Worm (Caenorhabditis elegans) whole organism, young adult: ENCODE results near the gene spr-2.

Source experiments
- F33H1.4 ChIP-seq: fragments of 200-800 bp; sonication (Bioruptor generic); IDR thresholded peaks from 2 replicates; pipeline ENCODE4 v1.3.6; 2022; ENCODE audit warnings: missing genetic modification reagents, missing genetic modification characterization, missing compliant biosample characterization
- F39B2.1 ChIP-seq: fragments of 200-800 bp; sonication (Bioruptor generic); IDR thresholded peaks from 2 replicates; pipeline ENCODE4 v1.3.6; 2022; ENCODE audit warnings: missing genetic modification reagents, missing genetic modification characterization, missing compliant biosample characterization
- F49E8.2 ChIP-seq: sonication (generic microtip); optimal IDR thresholded peaks from 3 replicates; lab custom pipeline; 2017; ENCODE audit warnings: missing genetic modification characterization, mild to moderate bottlenecking, missing compliant biosample characterization, antibody characterized with exemption, moderate library complexity; ENCODE audit not compliant: insufficient read depth
- hsf-1 ChIP-seq: fragments of 200-800 bp; sonication (Bioruptor generic); IDR thresholded peaks from 2 replicates; pipeline ENCODE4 v1.3.6; 2022; ENCODE audit warnings: missing genetic modification reagents, missing genetic modification characterization, missing compliant biosample characterization
- lag-1 ChIP-seq: fragments of 200-800 bp; sonication (Bioruptor generic); IDR thresholded peaks from 2 replicates; pipeline ENCODE4 v1.3.6; 2022; ENCODE audit warnings: missing genetic modification reagents, missing genetic modification characterization, missing compliant biosample characterization
- lsl-1 ChIP-seq: fragments of 200-800 bp; sonication (Bioruptor generic); optimal IDR thresholded peaks from 2 replicates; lab custom pipeline; 2018; ENCODE audit warnings: mild to moderate bottlenecking, missing genetic modification characterization, moderate library complexity, missing compliant biosample characterization
- nhr-80 ChIP-seq: sonication (generic microtip); optimal IDR thresholded peaks from 2 replicates; lab custom pipeline; 2016; ENCODE audit warnings: missing genetic modification characterization, missing compliant biosample characterization
- pbrm-1 ChIP-seq: fragments of 200-800 bp; sonication (Bioruptor generic); IDR thresholded peaks from 2 replicates; pipeline ENCODE4 v1.3.6; 2022; ENCODE audit warnings: missing genetic modification reagents, missing genetic modification characterization, missing compliant biosample characterization
- tbx-9 ChIP-seq: sonication (generic microtip); optimal IDR thresholded peaks from 2 replicates; lab custom pipeline; 2016; ENCODE audit warnings: borderline replicate concordance, missing genetic modification characterization, inconsistent platforms, missing compliant biosample characterization
- unc-62 ChIP-seq: fragments of 150-350 bp; optimal IDR thresholded peaks from 2 replicates; lab custom pipeline; 2014; ENCODE audit warnings: missing biosample characterization, missing genetic modification reagents, missing genetic modification characterization
- xnd-1 ChIP-seq: sonication (generic microtip); optimal IDR thresholded peaks from 2 replicates; lab custom pipeline; 2016; ENCODE audit warnings: missing genotype, missing genetic modification reagents, missing genetic modification characterization, missing compliant biosample characterization

- TF ChIP-seq lsl-1 (GFP tag; lab: Kevin White, UChicago): no peak
- TF ChIP-seq nhr-80 (tag; lab: Kevin White, UChicago): no peak
- no peak for TF ChIP-seq tbx-9 (tag; lab: Kevin White, UChicago)
- TF ChIP-seq F39B2.1 (GFP tag; lab: Robert Waterston, UW): no peak
- TF ChIP-seq unc-62 (GFP tag; lab: Kevin White, UChicago): no peak
- no peak for TF ChIP-seq pbrm-1 (GFP tag; lab: Robert Waterston, UW)
- no peak for TF ChIP-seq F33H1.4
- TF ChIP-seq xnd-1 (tag; lab: Kevin White, UChicago): no peak
- no peak for TF ChIP-seq hsf-1 (GFP tag; lab: Robert Waterston, UW)
- TF ChIP-seq lag-1 (GFP tag; lab: Robert Waterston, UW): no peak
- no peak for TF ChIP-seq F49E8.2 (tag; lab: Kevin White, UChicago)
Measured at ce11 chrIV:8906743-8907142, 15.5 kb downstream of the spr-2 start, which contains the start of gene C27B7.7.
